Worm (Caenorhabditis elegans): ENCODE results near the gene cept-2.

- TF ChIP-seq sea-1 (GFP tag; conservative IDR thresholded peaks at IDR 0.05) (no peak), ama-1 (optimal IDR thresholded peaks at IDR 0.05) (no peak), flt-1 (GFP tag; IDR thresholded peaks at IDR 0.05) (no peak), hnd-1 (tag; optimal IDR thresholded peaks at IDR 0.05) (no peak), tbx-11 (GFP tag; IDR thresholded peaks at IDR 0.05) (no peak), ceh-36 (tag; optimal IDR thresholded peaks at IDR 0.05) (no peak), ceh-13 (GFP tag; optimal IDR thresholded peaks at IDR 0.05) (no peak), hmg-4 (GFP tag; optimal IDR thresholded peaks at IDR 0.05) (no peak), scrt-1 (GFP tag; IDR thresholded peaks at IDR 0.05) (no peak), tbx-37 (GFP tag; conservative IDR thresholded peaks at IDR 0.05) (no peak), hmbx-1 (tag; optimal IDR thresholded peaks at IDR 0.05) (no peak), ets-7 (tag; optimal IDR thresholded peaks at IDR 0.05) (no peak)
Observed at ce11 chrV:14328806-14329205, 18.8 kb upstream of the cept-2 start, which contains the start of gene pepm-1.
